Comparison of ENCODE assay signal across 2 worm cellular contexts in genomic region chrV:8520846-8521553, ce11.
A peak's percentile ranks its signal among the peaks of the same experiment; 100 is the strongest.
TF ChIP-seq lines count a peak whose summit lies in the region.

Gene F45F2.11 (minus strand): TSS chrV:8520896.
Gene otpl-7 (plus strand): TSS chrV:8521503.

TF ChIP-seq in whole organism, L3 larva, 47 proteins besides CTCF, POLR2A, EP300 and RAD21:
- TF ChIP-seq ama-1 (optimal IDR thresholded peaks at IDR 0.05; lab: Kevin White, UChicago), result no peak
- no peak for TF ChIP-seq mdl-1 (tag; optimal IDR thresholded peaks at IDR 0.05; lab: Kevin White, UChicago)
- TF ChIP-seq pha-4 (tag; optimal IDR thresholded peaks at IDR 0.05; lab: Kevin White, UChicago), result peak; percentile 2

TF ChIP-seq in whole organism, young adult, 124 proteins besides CTCF, POLR2A, EP300 and RAD21:
- TF ChIP-seq him-1 (tag; optimal IDR thresholded peaks at IDR 0.05; lab: Kevin White, UChicago) (peak; percentile 69), cebp-2 (GFP tag; IDR thresholded peaks at IDR 0.05; lab: Robert Waterston, UW) (no peak), sptf-2 (GFP tag; optimal IDR thresholded peaks at IDR 0.05; lab: Kevin White, UChicago) (no peak), xnd-1 (tag; optimal IDR thresholded peaks at IDR 0.05; lab: Kevin White, UChicago) (peak; percentile 94), sdz-38 (tag; optimal IDR thresholded peaks at IDR 0.05; lab: Kevin White, UChicago) (no peak), madf-6 (GFP tag; IDR thresholded peaks at IDR 0.05; lab: Robert Waterston, UW) (peak; percentile 89), ama-1 (optimal IDR thresholded peaks at IDR 0.05; lab: Kevin White, UChicago) (no peak), ama-1 (GFP tag; optimal IDR thresholded peaks at IDR 0.05; lab: Kevin White, UChicago) (no peak), B0336.3 (GFP tag; IDR thresholded peaks at IDR 0.05; lab: Robert Waterston, UW) (no peak), mel-28 (tag; optimal IDR thresholded peaks at IDR 0.05; lab: Kevin White, UChicago; ENCODE audit: borderline replicate concordance) (no peak), madf-8 (GFP tag; conservative IDR thresholded peaks at IDR 0.05; lab: Robert Waterston, UW) (peak; percentile 50), madf-3 (GFP tag; IDR thresholded peaks at IDR 0.05; lab: Robert Waterston, UW) (0 out of 2 replicates have a peak, but pooled peaks have one; percentile 35), tbp1 (GFP tag; optimal IDR thresholded peaks at IDR 0.05; lab: Kevin White, UChicago) (peak; percentile 8), D2030.7 (GFP tag; IDR thresholded peaks at IDR 0.05; lab: Robert Waterston, UW) (peak; percentile 28; the same call in 1 of the 2 replicates), efl-1 (GFP tag; optimal IDR thresholded peaks at IDR 0.05; lab: Kevin White, UChicago) (peak; percentile 2), F33H1.4 (GFP tag; IDR thresholded peaks at IDR 0.05; lab: Robert Waterston, UW) (peak; percentile 91), Y56A3A.18 (GFP tag; IDR thresholded peaks at IDR 0.05; lab: Robert Waterston, UW) (no peak), C17E4.6 (GFP tag; IDR thresholded peaks at IDR 0.05; lab: Robert Waterston, UW) (no peak), lsl-1 (GFP tag; optimal IDR thresholded peaks at IDR 0.05; lab: Kevin White, UChicago) (peak; percentile 94)

Comparison
In these comparisons a context has a peak if more than half of its experiments do, and no peak if none do; other contexts are left out.
1. Of the 6 proteins assayed by ChIP-seq in both whole organism, young adult and whole organism, L3 larva: peak only in whole organism, young adult: none; only in whole organism, L3 larva: pha-4; in both: none; in neither: 5.